Fruit fly (Drosophila melanogaster): ENCODE results near the gene tctn.

tctn gene

DNA sequence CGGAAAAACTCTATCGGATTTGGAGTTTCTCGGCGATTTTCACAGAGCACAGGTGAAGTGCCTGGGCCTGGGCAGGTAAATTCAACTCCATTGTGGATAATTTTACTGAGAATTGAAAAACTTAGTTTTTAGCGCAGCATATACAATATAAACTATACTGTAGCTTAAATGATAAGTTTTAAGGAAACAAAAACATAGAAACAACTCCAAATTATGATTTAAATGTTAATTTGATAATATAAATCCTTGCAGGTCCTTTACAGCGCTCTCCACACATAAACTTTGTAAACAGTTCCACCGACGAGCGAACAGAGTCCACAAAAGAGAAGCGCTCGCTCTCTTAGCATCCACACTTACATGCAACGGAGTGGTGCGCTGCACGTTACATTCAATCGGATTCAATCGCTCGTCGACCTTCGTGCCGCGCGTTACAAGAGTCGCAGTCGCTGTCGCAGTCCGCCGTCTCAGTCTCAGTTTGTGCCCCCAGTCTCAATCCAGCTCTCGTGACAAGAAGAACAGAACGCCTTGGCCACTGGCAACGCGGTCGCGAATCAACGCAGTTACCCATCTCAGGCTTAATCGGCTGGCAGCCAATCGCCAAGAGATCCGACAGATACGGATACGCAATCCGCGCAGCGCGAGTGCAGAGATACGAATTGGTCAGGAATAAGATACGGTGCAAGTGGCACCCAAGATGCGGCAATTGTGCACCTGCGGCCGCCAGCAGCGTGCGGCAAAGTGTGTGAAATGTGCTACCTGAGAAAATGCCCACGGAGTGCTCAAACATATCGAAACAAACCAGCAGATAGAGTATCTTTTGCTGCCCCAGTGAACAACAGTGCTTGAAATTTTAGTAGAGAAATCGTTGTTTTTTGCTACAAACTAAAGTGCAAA lies 48.5 kb upstream of the tctn start, which contains the start of gene smal (continued):
- TF ChIP-seq CG1832 (GFP tag; optimal IDR thresholded peaks at IDR 0.05) (no peak), toy (GFP tag; IDR thresholded peaks at IDR 0.05) (no peak), CHES-1-like (GFP tag; optimal IDR thresholded peaks at IDR 0.05) (no peak), CG31441 (GFP tag; IDR thresholded peaks at IDR 0.05) (no peak; the same call in 1 of the 2 replicates), run (tag; optimal IDR thresholded peaks at IDR 0.05) (no peak), Nf-YA (GFP tag; IDR thresholded peaks at IDR 0.05) (no peak), CG9876 (GFP tag; optimal IDR thresholded peaks at IDR 0.05) (no peak), onecut (GFP tag; IDR thresholded peaks at IDR 0.05) (peak; percentile 63), CG5245 (GFP tag; optimal IDR thresholded peaks at IDR 0.05) (peak; percentile 43), Bdp1 (GFP tag; optimal IDR thresholded peaks at IDR 0.05) (no peak), CG6791 (GFP tag; IDR thresholded peaks at IDR 0.05; ENCODE audit: partially characterized antibody) (peak; percentile 67; the same call in 1 of the 3 replicates), CG6175 (GFP tag; IDR thresholded peaks at IDR 0.05) (peak; percentile 79; the same call in 2 of the 3 replicates), en (GFP tag; optimal IDR thresholded peaks at IDR 0.05) (no peak), Meics (GFP tag; optimal IDR thresholded peaks at IDR 0.05) (no peak), dmrt99B (tag; optimal IDR thresholded peaks at IDR 0.05) (peak; percentile 9), Dip3 (GFP tag; optimal IDR thresholded peaks at IDR 0.05) (no peak), CG6765 (GFP tag; optimal IDR thresholded peaks at IDR 0.05) (peak; percentile 5), CG2116 (GFP tag; optimal IDR thresholded peaks at IDR 0.05) (no peak), CG14050 (GFP tag; IDR thresholded peaks at IDR 0.05) (no peak), nerfin-2 (GFP tag; IDR thresholded peaks at IDR 0.05; ENCODE audit: partially characterized antibody) (peak; percentile 15; the same call in 1 of the 2 replicates), oc (tag; optimal IDR thresholded peaks at IDR 0.05) (peak; percentile 18), z (GFP tag; IDR thresholded peaks at IDR 0.05) (no peak), Nf-YB (GFP tag; optimal IDR thresholded peaks at IDR 0.05) (peak; percentile 33), CG7839 (tag; optimal IDR thresholded peaks at IDR 0.05) (no peak), CG11696 (GFP tag; IDR thresholded peaks at IDR 0.05) (0 out of 2 replicates have a peak, but pooled peaks have one; percentile 30), CG12769 (tag; optimal IDR thresholded peaks at IDR 0.05) (no peak), sisA (GFP tag; IDR thresholded peaks at IDR 0.05) (no peak), Pdp1 (GFP tag; optimal IDR thresholded peaks at IDR 0.05) (peak in 1 of 2 experiments; percentile 36), so (GFP tag; IDR thresholded peaks at IDR 0.05) (peak; percentile 30; the same call in 1 of the 3 replicates), croc (GFP tag; conservative IDR thresholded peaks at IDR 0.05) (no peak), Blimp-1 (GFP tag; optimal IDR thresholded peaks at IDR 0.05) (no peak), CG7786 (GFP tag; optimal IDR thresholded peaks at IDR 0.05) (no peak), gfzf (GFP tag; optimal IDR thresholded peaks at IDR 0.05) (no peak), jing (GFP tag; optimal IDR thresholded peaks at IDR 0.05) (peak; percentile 23), CG2199 (GFP tag; IDR thresholded peaks at IDR 0.05) (peak; percentile 90), BtbVII (GFP tag; optimal IDR thresholded peaks at IDR 0.05) (no peak), CG14860 (GFP tag; IDR thresholded peaks at IDR 0.05; ENCODE audit: partially characterized antibody) (no peak), dan (GFP tag; IDR thresholded peaks at IDR 0.05) (no peak), abd-A (tag; optimal IDR thresholded peaks at IDR 0.05) (peak; percentile 55), lov (optimal IDR thresholded peaks at IDR 0.05) (no peak), lov (GFP tag; IDR thresholded peaks at IDR 0.05) (peak; percentile 15; the same call in 1 of the 3 replicates), CG6272 (GFP tag; IDR thresholded peaks at IDR 0.05) (0 out of 2 replicates have a peak, but pooled peaks have one; percentile 12), CG3281 (GFP tag; optimal IDR thresholded peaks at IDR 0.05) (no peak), Atf3 (GFP tag; optimal IDR thresholded peaks at IDR 0.05) (no peak), YL-1 (GFP tag; optimal IDR thresholded peaks at IDR 0.05) (no peak), shn (GFP tag; optimal IDR thresholded peaks at IDR 0.05) (no peak), CG5180 (GFP tag; optimal IDR thresholded peaks at IDR 0.05) (no peak), CG10979 (tag; optimal IDR thresholded peaks at IDR 0.05) (peak; percentile 13)

Measured in whole organism, embryonic.